Fruit fly (Drosophila melanogaster): ENCODE results near the gene mura.
A peak's percentile ranks its signal among the peaks of the same experiment; 100 is the strongest.

Gene mura

DNA sequence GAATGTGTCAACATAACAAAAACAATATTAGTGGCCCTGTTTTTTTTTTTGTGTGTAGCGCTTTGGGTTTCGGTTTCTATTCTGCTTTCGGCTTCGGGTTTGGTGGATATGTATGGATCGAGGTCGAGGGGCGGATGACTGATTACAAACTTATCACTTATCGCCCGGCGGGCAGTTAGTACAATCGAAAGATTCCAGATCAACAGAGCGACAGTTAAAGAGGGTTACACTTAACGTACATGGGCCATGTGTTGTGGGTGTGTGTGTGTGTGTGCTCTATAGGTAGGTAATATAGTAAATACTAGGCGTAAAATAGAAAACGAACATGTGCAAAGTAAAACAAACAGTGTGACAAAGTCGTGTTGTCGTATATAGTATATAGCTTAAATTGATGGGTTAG is 2.8 kb downstream of the mura start (continued):
- TF ChIP-seq Camta (GFP tag; optimal IDR thresholded peaks at IDR 0.05) (no peak), grn (GFP tag; optimal IDR thresholded peaks at IDR 0.05) (peak; percentile 93), CG10431 (GFP tag; optimal IDR thresholded peaks at IDR 0.05) (no peak), sug (tag; optimal IDR thresholded peaks at IDR 0.05) (peak; percentile 41), Hey (tag; optimal IDR thresholded peaks at IDR 0.05) (peak; percentile 81), zf30C (GFP tag; optimal IDR thresholded peaks at IDR 0.05) (peak; percentile 32), CG10321 (GFP tag; IDR thresholded peaks at IDR 0.05) (no peak), Poxn (GFP tag; IDR thresholded peaks at IDR 0.05) (no peak), CG7839 (tag; optimal IDR thresholded peaks at IDR 0.05) (no peak), CG8290 (GFP tag; optimal IDR thresholded peaks at IDR 0.05) (no peak), CG8290 (tag; optimal IDR thresholded peaks at IDR 0.05) (peak in 1 of 2 experiments; percentile 10), inv (GFP tag; IDR thresholded peaks at IDR 0.05; ENCODE audit: partially characterized antibody) (no peak), HmgZ (tag; optimal IDR thresholded peaks at IDR 0.05) (peak; percentile 32), gsb (GFP tag; IDR thresholded peaks at IDR 0.05) (no peak), lov (optimal IDR thresholded peaks at IDR 0.05) (no peak), lov (GFP tag; IDR thresholded peaks at IDR 0.05) (no peak), ftz-f1 (GFP tag; optimal IDR thresholded peaks at IDR 0.05) (peak; percentile 58)

DNA sequence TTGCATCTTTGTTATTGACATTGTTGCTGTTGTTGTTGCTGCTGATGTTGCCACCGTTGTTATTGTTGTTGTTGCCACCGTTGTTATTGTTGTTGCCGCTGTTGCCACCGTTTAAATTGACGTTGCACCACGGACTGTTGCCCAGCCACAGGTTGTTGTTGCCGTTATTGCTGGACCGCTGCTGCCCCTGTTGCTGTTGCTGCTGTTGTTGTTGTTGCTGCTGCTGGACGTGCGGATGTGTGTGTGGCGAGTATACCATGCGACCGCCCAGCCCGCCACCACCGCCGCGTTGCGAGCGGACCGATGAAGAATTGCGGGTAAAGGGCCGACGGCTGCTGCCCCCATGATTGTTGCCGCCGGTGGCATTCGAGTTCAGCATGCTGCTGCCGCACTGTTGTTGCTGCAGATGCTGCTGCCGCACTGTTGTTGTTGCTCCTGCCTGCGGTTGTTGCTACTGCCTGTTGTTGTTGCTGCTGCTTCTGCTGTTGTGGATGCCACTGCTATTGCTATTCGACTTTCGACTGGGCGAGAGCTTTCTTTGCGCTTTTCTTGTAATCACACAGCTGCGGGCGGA is 4.7 kb downstream of the mura start:
- TF ChIP-seq gcm (GFP tag; optimal IDR thresholded peaks at IDR 0.05), result peak; percentile 64
- no peak for TF ChIP-seq Bteb2 (GFP tag; optimal IDR thresholded peaks at IDR 0.05)
- TF ChIP-seq CG1602 (GFP tag; optimal IDR thresholded peaks at IDR 0.05), result no peak
- TF ChIP-seq zfh1 (GFP tag; IDR thresholded peaks at IDR 0.05), result 0 out of 3 replicates have a peak, but pooled peaks have one; percentile 13
- TF ChIP-seq CG8478 (optimal IDR thresholded peaks at IDR 0.05), result peak; percentile 55
- TF ChIP-seq grn (GFP tag; optimal IDR thresholded peaks at IDR 0.05), result no peak
- TF ChIP-seq Med (GFP tag), result peak; percentile 70
- TF ChIP-seq chm (GFP tag; IDR thresholded peaks at IDR 0.05), result 0 out of 2 replicates have a peak, but pooled peaks have one; percentile 15
- 0 out of 2 replicates have a peak, but pooled peaks have one; percentile 33 for TF ChIP-seq CG17612 (GFP tag; IDR thresholded peaks at IDR 0.05)
- TF ChIP-seq CG4360 (GFP tag; IDR thresholded peaks at IDR 0.05), result peak; percentile 94
- TF ChIP-seq ranshi (GFP tag; IDR thresholded peaks at IDR 0.05), result 0 out of 2 replicates have a peak, but pooled peaks have one; percentile 15
- TF ChIP-seq Dfd (GFP tag; optimal IDR thresholded peaks at IDR 0.05), result peak in 1 of 2 experiments; percentile 62
- 0 out of 2 replicates have a peak, but pooled peaks have one; percentile 17 for TF ChIP-seq CG7372 (GFP tag; IDR thresholded peaks at IDR 0.05)
- no peak for TF ChIP-seq prd (optimal IDR thresholded peaks at IDR 0.05)
- TF ChIP-seq prd (GFP tag; IDR thresholded peaks at IDR 0.05), result peak; percentile 39; the same call in 1 of the 3 replicates
- 0 out of 3 replicates have a peak, but pooled peaks have one; percentile 41 for TF ChIP-seq ase (GFP tag; IDR thresholded peaks at IDR 0.05)
- TF ChIP-seq ab (GFP tag; optimal IDR thresholded peaks at IDR 0.05), result no peak

DNA sequence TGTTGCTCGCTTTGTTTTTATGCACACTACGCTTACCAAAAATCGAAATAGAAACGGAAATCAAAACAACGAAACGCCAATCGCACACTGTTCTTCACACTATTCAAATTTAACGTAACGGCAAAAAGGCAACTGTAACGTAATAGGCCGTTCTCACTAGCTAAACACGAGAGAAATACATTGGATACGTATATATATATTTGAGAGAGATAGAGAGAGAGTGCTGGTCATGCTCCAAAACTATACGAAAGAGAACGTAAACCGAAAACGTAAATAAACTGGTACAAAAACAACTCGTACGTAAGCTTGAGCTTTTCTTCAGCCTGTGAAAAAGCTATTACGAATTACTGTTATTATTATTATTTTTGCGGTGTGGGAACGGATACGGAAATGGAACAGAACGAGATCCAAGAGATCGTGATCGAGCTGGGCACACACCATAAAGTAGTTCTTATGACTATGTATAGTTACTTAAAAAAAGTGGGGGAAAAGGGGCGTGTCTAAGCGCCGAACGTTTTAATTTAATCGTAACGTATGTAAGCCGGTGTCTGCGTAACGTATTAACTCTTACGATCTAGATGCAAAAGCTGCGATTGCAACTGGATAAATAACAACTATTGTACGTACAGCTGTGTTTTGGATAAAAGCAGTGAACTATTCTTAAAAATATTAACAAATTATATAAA is 8.0 kb downstream of the mura start:
- TF ChIP-seq CG11695 (GFP tag; IDR thresholded peaks at IDR 0.05) (0 out of 3 replicates have a peak, but pooled peaks have one; percentile 6), CG32532 (GFP tag; IDR thresholded peaks at IDR 0.05) (no peak), br (optimal IDR thresholded peaks at IDR 0.05) (no peak), CG8924 (tag; optimal IDR thresholded peaks at IDR 0.05) (no peak), sens (GFP tag) (peak; percentile 79), sr (GFP tag; IDR thresholded peaks at IDR 0.05) (no peak), crc (GFP tag; optimal IDR thresholded peaks at IDR 0.05) (no peak), trem (tag; optimal IDR thresholded peaks at IDR 0.05) (peak; percentile 3), CG10366 (GFP tag; IDR thresholded peaks at IDR 0.05) (no peak), ems (GFP tag; optimal IDR thresholded peaks at IDR 0.05) (no peak), dysf (GFP tag; IDR thresholded peaks at IDR 0.05) (no peak), CG17328 (GFP tag; IDR thresholded peaks at IDR 0.05) (no peak), zfh1 (GFP tag; IDR thresholded peaks at IDR 0.05) (no peak), B-H1 (GFP tag; IDR thresholded peaks at IDR 0.05) (no peak), Lhr (GFP tag; optimal IDR thresholded peaks at IDR 0.05) (peak; percentile 72), PHDP (tag; optimal IDR thresholded peaks at IDR 0.05) (no peak), CG12155 (GFP tag; optimal IDR thresholded peaks at IDR 0.05) (no peak), CG12391 (tag; optimal IDR thresholded peaks at IDR 0.05) (no peak), B-H2 (GFP tag; optimal IDR thresholded peaks at IDR 0.05) (no peak)
